Worm (Caenorhabditis elegans): ENCODE data around the gene cdo-1.
A peak's percentile ranks its signal among the peaks of the same experiment; 100 is the strongest.

cdo-1 gene

DNA sequence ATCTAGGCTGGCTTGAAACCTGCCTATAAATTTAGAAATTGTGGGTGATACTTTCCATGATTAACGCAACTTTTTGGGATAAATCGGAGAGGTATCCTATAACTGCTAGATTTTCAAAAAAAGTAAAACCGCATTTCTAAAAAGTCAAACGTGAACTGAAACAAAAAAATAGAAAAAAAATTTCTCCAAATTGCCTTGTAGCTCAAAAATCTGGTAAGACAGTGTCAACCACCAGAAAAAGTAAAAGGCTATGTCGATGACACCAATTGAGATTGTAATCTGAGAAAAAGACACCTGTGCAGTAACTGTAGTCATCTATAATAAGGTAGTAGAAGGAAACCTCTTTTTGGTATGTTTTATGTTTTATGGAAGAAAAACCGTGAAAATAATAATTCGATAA is 34.8 kb downstream of the cdo-1 start, which contains the start of gene wdr-54:
Gene wdr-54, plus strand, starts transcription at position 301 of the 400 bp plus-strand sequence.
- TF ChIP-seq fkh-2 (tag; optimal IDR thresholded peaks at IDR 0.05) (no peak), skn-1 (tag; optimal IDR thresholded peaks at IDR 0.05) (no peak), ama-1 (optimal IDR thresholded peaks at IDR 0.05) (no peak), ztf-11 (tag; optimal IDR thresholded peaks at IDR 0.05) (no peak), ceh-16 (tag; optimal IDR thresholded peaks at IDR 0.05) (no peak), tbx-2 (tag; optimal IDR thresholded peaks at IDR 0.05) (no peak), ceh-28 (tag; optimal IDR thresholded peaks at IDR 0.05) (no peak), jun-1 (tag; optimal IDR thresholded peaks at IDR 0.05) (no peak)

DNA sequence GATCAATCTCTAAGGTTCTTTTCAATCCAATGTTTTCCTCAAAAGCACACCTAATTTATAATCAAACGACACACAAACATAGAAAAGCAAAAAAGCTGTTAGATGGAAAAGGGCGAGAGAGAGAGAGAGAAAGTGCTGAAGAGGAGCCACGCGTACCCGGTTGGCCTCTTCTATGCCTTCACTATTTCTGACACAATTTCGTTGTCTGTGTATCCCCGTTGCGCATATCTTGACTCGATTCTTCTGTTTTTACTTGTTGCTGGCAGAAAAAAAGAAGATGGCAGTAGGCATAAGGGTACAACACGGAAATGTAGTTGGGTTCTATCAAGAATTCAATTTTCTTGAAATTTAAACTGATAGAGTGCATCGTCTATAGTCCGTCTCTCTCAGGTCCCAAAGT is 35.9 kb downstream of the cdo-1 start:
- TF ChIP-seq pqm-1 (tag; optimal IDR thresholded peaks at IDR 0.05) (no peak), elt-3 (tag; optimal IDR thresholded peaks at IDR 0.05) (no peak), egl-27 (tag; optimal IDR thresholded peaks at IDR 0.05) (no peak), nhr-67 (tag; optimal IDR thresholded peaks at IDR 0.05) (no peak), R02D3.7 (tag; optimal IDR thresholded peaks at IDR 0.05) (no peak), nhr-11 (tag; optimal IDR thresholded peaks at IDR 0.05) (peak; percentile 55), lin-15B (tag; optimal IDR thresholded peaks at IDR 0.05) (peak; percentile 43), eor-1 (tag; optimal IDR thresholded peaks at IDR 0.05) (no peak), nhr-77 (tag; optimal IDR thresholded peaks at IDR 0.05) (no peak), aly-2 (tag; optimal IDR thresholded peaks at IDR 0.05) (no peak), tbx-2 (tag; optimal IDR thresholded peaks at IDR 0.05) (no peak), nhr-25 (tag; optimal IDR thresholded peaks at IDR 0.05) (peak; percentile 18), nhr-28 (tag; optimal IDR thresholded peaks at IDR 0.05) (no peak), elt-1 (tag; optimal IDR thresholded peaks at IDR 0.05) (peak; percentile 14), fkh-10 (GFP tag; optimal IDR thresholded peaks at IDR 0.05) (peak; percentile 86), unc-39 (tag; optimal IDR thresholded peaks at IDR 0.05) (no peak), ceh-82 (tag; optimal IDR thresholded peaks at IDR 0.05) (no peak), mml-1 (tag; optimal IDR thresholded peaks at IDR 0.05) (no peak), jun-1 (tag; optimal IDR thresholded peaks at IDR 0.05) (peak; percentile 46), daf-12 (tag; optimal IDR thresholded peaks at IDR 0.05) (peak; percentile 6), lin-39 (tag; optimal IDR thresholded peaks at IDR 0.05) (peak; percentile 77), sea-2 (GFP tag; optimal IDR thresholded peaks at IDR 0.05) (no peak), ama-1 (optimal IDR thresholded peaks at IDR 0.05) (no peak), ztf-11 (tag; optimal IDR thresholded peaks at IDR 0.05) (no peak), ceh-28 (tag; optimal IDR thresholded peaks at IDR 0.05) (peak; percentile 32), nhr-12 (tag; optimal IDR thresholded peaks at IDR 0.05) (no peak), nhr-23 (tag; optimal IDR thresholded peaks at IDR 0.05) (peak; percentile 44), ceh-9 (tag; optimal IDR thresholded peaks at IDR 0.05) (no peak), ceh-16 (tag; optimal IDR thresholded peaks at IDR 0.05) (no peak), elt-2 (tag; optimal IDR thresholded peaks at IDR 0.05) (peak; percentile 10), nhr-237 (tag; optimal IDR thresholded peaks at IDR 0.05) (no peak), nhr-76 (tag; optimal IDR thresholded peaks at IDR 0.05) (no peak), ztf-4 (tag; optimal IDR thresholded peaks at IDR 0.05) (no peak), ZK546.5 (tag; optimal IDR thresholded peaks at IDR 0.05) (no peak), fkh-2 (tag; optimal IDR thresholded peaks at IDR 0.05) (no peak), pha-4 (tag; optimal IDR thresholded peaks at IDR 0.05) (peak; percentile 79), snpc-4 (tag; optimal IDR thresholded peaks at IDR 0.05) (peak; percentile 20), lsy-12 (tag; optimal IDR thresholded peaks at IDR 0.05) (peak; percentile 1), nhr-43 (tag; optimal IDR thresholded peaks at IDR 0.05; ENCODE audit: poor library complexity, severe bottlenecking) (peak; percentile 7), unc-62 (GFP tag; optimal IDR thresholded peaks at IDR 0.05) (no peak), mdl-1 (tag; optimal IDR thresholded peaks at IDR 0.05) (no peak), nfya-1 (tag; optimal IDR thresholded peaks at IDR 0.05; ENCODE audit: insufficient read depth) (peak; percentile 76), hmg-11 (tag; optimal IDR thresholded peaks at IDR 0.05) (peak; percentile 92), fos-1 (tag; optimal IDR thresholded peaks at IDR 0.05) (no peak), skn-1 (tag; optimal IDR thresholded peaks at IDR 0.05) (no peak), zag-1 (tag; optimal IDR thresholded peaks at IDR 0.05) (no peak), egl-5 (tag; optimal IDR thresholded peaks at IDR 0.05) (peak; percentile 60)
